Fruit fly (Drosophila melanogaster): ENCODE data around the gene CG32263.

The CG32263 gene

DNA sequence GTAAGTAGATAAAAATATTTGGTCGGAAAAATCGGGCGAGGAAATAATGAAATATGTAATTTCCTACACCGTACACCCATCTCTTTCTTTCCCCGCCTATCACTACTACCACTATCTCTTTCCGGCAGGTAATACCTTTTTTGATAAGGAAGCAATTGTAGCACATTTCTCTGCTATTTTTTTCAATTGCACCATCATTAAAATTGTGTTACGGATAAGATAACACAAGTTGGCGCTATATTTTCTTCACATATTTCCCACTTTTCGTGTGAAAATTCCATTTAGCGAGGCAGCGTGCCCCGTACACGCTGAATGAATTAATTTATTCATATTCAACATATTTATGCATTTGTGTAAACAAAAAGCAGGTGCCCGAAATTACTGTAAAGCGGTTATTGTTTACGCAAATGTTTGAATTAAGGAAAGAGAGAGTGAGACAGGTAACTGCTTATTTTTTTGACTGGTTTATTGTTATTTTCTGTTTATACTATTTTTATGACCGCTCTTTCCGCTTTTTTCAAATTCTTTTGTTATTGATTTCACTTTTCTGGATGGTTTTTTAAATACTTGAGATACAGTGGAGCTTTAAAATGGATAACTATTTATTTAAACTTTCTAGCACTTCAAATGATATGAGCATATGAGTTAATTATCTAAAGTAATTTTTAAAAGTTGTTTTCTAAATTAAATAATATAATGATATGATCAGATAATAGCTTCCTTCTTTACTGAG is 24.4 kb downstream of the CG32263 start (continued):
- TF ChIP-seq ac (GFP tag; optimal IDR thresholded peaks at IDR 0.05) (no peak), stwl (tag; optimal IDR thresholded peaks at IDR 0.05) (no peak), CG43689 (GFP tag; IDR thresholded peaks at IDR 0.05) (no peak), CTCF (GFP tag; optimal IDR thresholded peaks at IDR 0.05) (no peak), CG34224 (GFP tag; IDR thresholded peaks at IDR 0.05; ENCODE audit: partially characterized antibody) (no peak), Rx (GFP tag; IDR thresholded peaks at IDR 0.05) (no peak), CG9932 (GFP tag; IDR thresholded peaks at IDR 0.05) (peak; percentile 60), her (GFP tag; optimal IDR thresholded peaks at IDR 0.05) (no peak), E2f1 (GFP tag; IDR thresholded peaks at IDR 0.05) (peak; percentile 57), shn (GFP tag; optimal IDR thresholded peaks at IDR 0.05) (no peak), zf30C (GFP tag; optimal IDR thresholded peaks at IDR 0.05) (no peak), toy (GFP tag; IDR thresholded peaks at IDR 0.05) (no peak), hth (optimal IDR thresholded peaks at IDR 0.05) (no peak), sisA (GFP tag; IDR thresholded peaks at IDR 0.05) (peak; percentile 65; the same call in 1 of the 2 replicates), CG3065 (GFP tag; optimal IDR thresholded peaks at IDR 0.05) (no peak), CG9215 (GFP tag; IDR thresholded peaks at IDR 0.05) (peak; percentile 33; the same call in 1 of the 2 replicates), fu2 (GFP tag; optimal IDR thresholded peaks at IDR 0.05) (no peak), tap (tag; optimal IDR thresholded peaks at IDR 0.05) (peak; percentile 59), ap (GFP tag; IDR thresholded peaks at IDR 0.05) (no peak), nerfin-1 (tag; optimal IDR thresholded peaks at IDR 0.05) (no peak), slou (GFP tag; optimal IDR thresholded peaks at IDR 0.05) (no peak), Ptx1 (GFP tag; IDR thresholded peaks at IDR 0.05) (peak; percentile 74), CG9876 (GFP tag; optimal IDR thresholded peaks at IDR 0.05) (no peak), CG9817 (tag; optimal IDR thresholded peaks at IDR 0.05) (peak; percentile 41), CG9609 (GFP tag; optimal IDR thresholded peaks at IDR 0.05) (no peak), CG12155 (GFP tag; optimal IDR thresholded peaks at IDR 0.05) (peak; percentile 49), CG6654 (GFP tag; optimal IDR thresholded peaks at IDR 0.05) (no peak), hkb (optimal IDR thresholded peaks at IDR 0.05) (no peak), hkb (GFP tag; IDR thresholded peaks at IDR 0.05) (peak; percentile 63), CG10209 (GFP tag; optimal IDR thresholded peaks at IDR 0.05) (peak; percentile 38), luna (GFP tag; optimal IDR thresholded peaks at IDR 0.05) (no peak), CG10959 (GFP tag; IDR thresholded peaks at IDR 0.05) (no peak), Antp (GFP tag; optimal IDR thresholded peaks at IDR 0.05) (no peak), ken (GFP tag; IDR thresholded peaks at IDR 0.05) (no peak; the same call in 2 of the 3 replicates), gro (GFP tag; optimal IDR thresholded peaks at IDR 0.05) (no peak), prd (optimal IDR thresholded peaks at IDR 0.05) (no peak), prd (GFP tag; IDR thresholded peaks at IDR 0.05) (peak; percentile 61; the same call in 2 of the 3 replicates), CG3995 (GFP tag; optimal IDR thresholded peaks at IDR 0.05) (no peak), oc (tag; optimal IDR thresholded peaks at IDR 0.05) (peak; percentile 57), Mrtf (GFP tag; IDR thresholded peaks at IDR 0.05) (peak; percentile 27; the same call in 1 of the 3 replicates), eve (GFP tag; optimal IDR thresholded peaks at IDR 0.05) (peak in 1 of 2 experiments; percentile 66), unc-4 (GFP tag; IDR thresholded peaks at IDR 0.05; ENCODE audit: partially characterized antibody) (no peak), Bteb2 (GFP tag; optimal IDR thresholded peaks at IDR 0.05) (no peak), NFAT (GFP tag; IDR thresholded peaks at IDR 0.05) (no peak), Ets65A (GFP tag) (no peak), abd-A (tag; optimal IDR thresholded peaks at IDR 0.05) (no peak), CG8924 (tag; optimal IDR thresholded peaks at IDR 0.05) (peak; percentile 25), ab (GFP tag; optimal IDR thresholded peaks at IDR 0.05) (no peak), Ets97D (GFP tag; optimal IDR thresholded peaks at IDR 0.05) (no peak), Poxn (GFP tag; IDR thresholded peaks at IDR 0.05) (no peak), CG4820 (GFP tag; optimal IDR thresholded peaks at IDR 0.05) (no peak), mld (GFP tag; IDR thresholded peaks at IDR 0.05; ENCODE audit: partially characterized antibody) (no peak), Deaf1 (tag; optimal IDR thresholded peaks at IDR 0.05) (no peak)

Data from whole organism, embryonic.